Worm (Caenorhabditis elegans) whole organism, mixed stage, embryonic: Measurements from ENCODE around the gene srh-2.

Source experiments
- ceh-43 ChIP-seq: fragments of 200-800 bp; sonication (Bioruptor generic); optimal IDR thresholded peaks from 2 replicates; lab custom pipeline; 2018; ENCODE audit warnings: mild to moderate bottlenecking, missing genetic modification characterization, moderate library complexity, missing compliant biosample characterization
- ces-1 ChIP-seq: fragments of 150-350 bp; optimal IDR thresholded peaks from 2 replicates; lab custom pipeline; 2014; ENCODE audit warnings: missing biosample characterization, missing genetic modification reagents, missing genetic modification characterization
- lsy-2 ChIP-seq: fragments of 150-350 bp; optimal IDR thresholded peaks from 2 replicates; lab custom pipeline; 2014; ENCODE audit warnings: missing biosample characterization, missing genetic modification characterization
- nhr-237 ChIP-seq: fragments of 150-350 bp; optimal IDR thresholded peaks from 2 replicates; lab custom pipeline; 2014; ENCODE audit warnings: missing biosample characterization, missing genetic modification characterization
- nhr-28 ChIP-seq: fragments of 150-350 bp; optimal IDR thresholded peaks from 2 replicates; lab custom pipeline; 2014; ENCODE audit warnings: missing biosample characterization, missing genetic modification characterization
- tbx-8 ChIP-seq: fragments of 200-800 bp; sonication (Bioruptor generic); optimal IDR thresholded peaks from 2 replicates; lab custom pipeline; 2018; ENCODE audit warnings: mild to moderate bottlenecking, missing genetic modification characterization, moderate library complexity, missing compliant biosample characterization
- unc-39 ChIP-seq: fragments of 150-350 bp; optimal IDR thresholded peaks from 2 replicates; lab custom pipeline; 2014; ENCODE audit warnings: missing biosample characterization, missing genetic modification characterization

DNA sequence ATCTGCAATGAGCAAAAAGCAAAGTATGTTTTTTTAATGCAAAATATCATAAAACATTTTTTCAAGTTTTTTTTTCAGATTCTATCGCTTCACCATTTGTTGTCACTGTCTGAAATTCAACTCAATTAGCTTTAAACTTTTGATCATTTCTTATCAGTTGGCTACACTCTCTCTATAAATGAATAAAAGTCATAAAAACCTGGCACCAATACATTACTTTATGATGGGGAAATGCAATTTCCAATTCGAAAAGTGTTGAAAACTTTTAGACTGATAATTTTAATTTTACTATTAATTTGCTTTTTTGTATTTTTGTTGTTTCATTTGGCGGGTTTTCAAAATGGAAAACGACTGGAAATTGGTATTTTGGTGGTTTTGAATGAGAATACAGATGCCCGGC is 44.2 kb upstream of the srh-2 start, which contains the start of gene F31F4.1:
- TF ChIP-seq tbx-8: no peak
- TF ChIP-seq ces-1 (GFP tag; lab: Kevin White, UChicago): no peak
- TF ChIP-seq lsy-2 (tag; lab: Kevin White, UChicago): no peak
- no peak for TF ChIP-seq nhr-237 (tag; lab: Kevin White, UChicago)
- TF ChIP-seq ceh-43 (GFP tag; lab: Kevin White, UChicago): no peak
- no peak for TF ChIP-seq nhr-28 (tag; lab: Kevin White, UChicago)
- TF ChIP-seq unc-39: no peak
